Fruit fly (Drosophila melanogaster) whole organism, embryonic: ENCODE data around the gene CG3009.

Experiments
- BEAF-32 ChIP-seq: fragments of 200-800 bp; sonication (Bioruptor generic); optimal IDR thresholded peaks from 3 replicates; lab custom pipeline; 2017; ENCODE audit warnings: missing biosample characterization, missing genetic modification characterization, mild to moderate bottlenecking, moderate library complexity, missing genetic modification reagents
- Bgb ChIP-seq: fragments of 200-800 bp; sonication (Bioruptor generic); IDR thresholded peaks from 2 replicates; pipeline ENCODE4 v1.3.6; 2022; ENCODE audit warnings: missing biosample characterization, missing genetic modification characterization; ENCODE audit not compliant: partially characterized antibody
- BtbVII ChIP-seq: fragments of 200-800 bp; sonication (Bioruptor generic); optimal IDR thresholded peaks from 3 replicates; lab custom pipeline; 2017; ENCODE audit warnings: missing biosample characterization, mild to moderate bottlenecking, missing genetic modification characterization
- Bteb2 ChIP-seq: fragments of 200-800 bp; sonication (Bioruptor generic); optimal IDR thresholded peaks from 2 replicates; lab custom pipeline; 2016; ENCODE audit warnings: missing biosample characterization, missing genetic modification characterization
- CG10654 ChIP-seq: fragments of 200-800 bp; sonication (Bioruptor generic); optimal IDR thresholded peaks from 2 replicates; lab custom pipeline; 2016; ENCODE audit warnings: missing biosample characterization, missing genetic modification characterization
- CG11085 ChIP-seq: fragments of 200-800 bp; sonication (Bioruptor generic); IDR thresholded peaks from 2 replicates; pipeline ENCODE4 v1.3.6; 2022; ENCODE audit warnings: missing biosample characterization, missing genetic modification characterization
- CG12071 ChIP-seq: fragments of 200-800 bp; sonication (Bioruptor generic); optimal IDR thresholded peaks from 3 replicates; lab custom pipeline; 2018; ENCODE audit warnings: missing biosample characterization, mild to moderate bottlenecking, missing genetic modification characterization
- CG13296 ChIP-seq: fragments of 200-800 bp; sonication (Bioruptor generic); optimal IDR thresholded peaks from 3 replicates; lab custom pipeline; 2018; ENCODE audit warnings: missing biosample characterization, mild to moderate bottlenecking, missing genetic modification characterization
- CG15011 ChIP-seq: fragments of 200-800 bp; sonication (Bioruptor generic); optimal IDR thresholded peaks from 3 replicates; lab custom pipeline; 2018; ENCODE audit warnings: missing biosample characterization, mild to moderate bottlenecking, missing genetic modification characterization
- CG17829 ChIP-seq: fragments of 200-800 bp; optimal IDR thresholded peaks from 2 replicates; lab custom pipeline; 2019; ENCODE audit warnings: missing biosample characterization, mild to moderate bottlenecking, missing genetic modification characterization, moderate library complexity
- CG3065 ChIP-seq: fragments of 200-800 bp; sonication (Bioruptor generic); optimal IDR thresholded peaks from 2 replicates; lab custom pipeline; 2016; ENCODE audit warnings: missing biosample characterization, missing genetic modification characterization
- CG4707 ChIP-seq: fragments of 200-800 bp; sonication (Bioruptor generic); optimal IDR thresholded peaks from 2 replicates; lab custom pipeline; 2018; ENCODE audit warnings: missing biosample characterization, mild to moderate bottlenecking, missing genetic modification characterization, moderate library complexity
- CG5245 ChIP-seq: fragments of 200-800 bp; sonication (Bioruptor generic); optimal IDR thresholded peaks from 3 replicates; lab custom pipeline; 2016; ENCODE audit warnings: missing biosample characterization, missing genetic modification characterization
- CG6654 ChIP-seq: fragments of 200-800 bp; sonication (Bioruptor generic); optimal IDR thresholded peaks from 2 replicates; lab custom pipeline; 2017; ENCODE audit warnings: missing biosample characterization, mild to moderate bottlenecking, missing genetic modification characterization
- CG6813 ChIP-seq: fragments of 200-800 bp; sonication (Bioruptor generic); optimal IDR thresholded peaks from 2 replicates; lab custom pipeline; 2017; ENCODE audit warnings: missing biosample characterization, missing genetic modification characterization, mild to moderate bottlenecking, moderate library complexity, missing genetic modification reagents
- CG7372 ChIP-seq: fragments of 200-800 bp; sonication (Bioruptor generic); IDR thresholded peaks from 2 replicates; pipeline ENCODE4 v1.3.6; 2022; ENCODE audit warnings: missing biosample characterization, missing genetic modification characterization
- CG8388 ChIP-seq: fragments of 200-800 bp; sonication (Bioruptor generic); optimal IDR thresholded peaks from 2 replicates; lab custom pipeline; 2019; ENCODE audit warnings: missing biosample characterization, mild to moderate bottlenecking, missing genetic modification characterization, moderate library complexity
- CG8924 ChIP-seq: fragments of 200-800 bp; optimal IDR thresholded peaks from 3 replicates; lab custom pipeline; 2019; ENCODE audit warnings: missing biosample characterization, mild to moderate bottlenecking, missing genetic modification characterization, moderate library complexity
- CG9215 ChIP-seq: fragments of 200-800 bp; sonication (Bioruptor generic); IDR thresholded peaks from 2 replicates; pipeline ENCODE4 v1.3.6; 2022; ENCODE audit warnings: missing biosample characterization, missing genetic modification characterization
- CG9797 ChIP-seq: fragments of 200-800 bp; sonication (Bioruptor generic); optimal IDR thresholded peaks from 3 replicates; lab custom pipeline; 2018; ENCODE audit warnings: missing biosample characterization, mild to moderate bottlenecking, missing genetic modification characterization
- D ChIP-seq, 2 experiments: fragments of 200-800 bp in 1 of 2; fragments of >200 bp in 1 of 2; sonication (Bioruptor generic) in 1 of 2; optimal IDR thresholded peaks; 2 replicates in 1 of 2; 3 replicates in 1 of 2; lab custom pipeline; 2017; ENCODE audit warnings: mild to moderate bottlenecking in 1 of 2, missing biosample characterization in 1 of 2, missing genetic modification characterization in 1 of 2, missing genetic modification reagents in 1 of 2
- Dp ChIP-seq: fragments of 200-800 bp; sonication (Bioruptor generic); optimal IDR thresholded peaks from 2 replicates; lab custom pipeline; 2018; ENCODE audit warnings: missing biosample characterization, mild to moderate bottlenecking, missing genetic modification characterization, moderate library complexity
- Kr ChIP-seq: fragments of 200-800 bp; sonication (Bioruptor generic); optimal IDR thresholded peaks from 2 replicates; lab custom pipeline; 2017; ENCODE audit warnings: missing biosample characterization, mild to moderate bottlenecking, missing genetic modification characterization
- Lhr ChIP-seq: fragments of 200-800 bp; sonication (Bioruptor generic); optimal IDR thresholded peaks from 3 replicates; lab custom pipeline; 2017; ENCODE audit warnings: mild to moderate bottlenecking, missing biosample characterization, missing genetic modification reagents, missing genetic modification characterization
- MTF-1 ChIP-seq: fragments of 200-800 bp; sonication (Bioruptor generic); optimal IDR thresholded peaks from 2 replicates; lab custom pipeline; 2018; ENCODE audit warnings: missing biosample characterization, mild to moderate bottlenecking, missing genetic modification characterization, borderline replicate concordance
- Scr ChIP-seq: fragments of 200-800 bp; sonication (Bioruptor generic); IDR thresholded peaks from 2 replicates; pipeline ENCODE4 v1.3.6; 2022; ENCODE audit warnings: missing biosample characterization, missing genetic modification characterization; ENCODE audit not compliant: partially characterized antibody
- ac ChIP-seq: fragments of 200-800 bp; sonication (Bioruptor generic); optimal IDR thresholded peaks from 3 replicates; lab custom pipeline; 2017; ENCODE audit warnings: missing biosample characterization, mild to moderate bottlenecking, missing genetic modification characterization
- ase ChIP-seq: fragments of 200-800 bp; sonication (Bioruptor generic); IDR thresholded peaks from 3 replicates; pipeline ENCODE4 v1.3.6; 2022; ENCODE audit warnings: missing biosample characterization, missing genetic modification characterization
- bbx ChIP-seq: fragments of 200-800 bp; sonication (Bioruptor generic); IDR thresholded peaks from 2 replicates; pipeline ENCODE4 v1.3.6; 2022; ENCODE audit warnings: missing biosample characterization, missing genetic modification characterization; ENCODE audit not compliant: partially characterized antibody
- btn ChIP-seq: fragments of 200-800 bp; sonication (Bioruptor generic); optimal IDR thresholded peaks from 2 replicates; lab custom pipeline; 2016; ENCODE audit warnings: missing biosample characterization, missing genetic modification characterization
- chinmo ChIP-seq: fragments of 200-800 bp; sonication (Bioruptor generic); IDR thresholded peaks from 4 replicates; pipeline ENCODE4 v1.3.6; 2022; ENCODE audit warnings: missing biosample characterization, missing genetic modification characterization; ENCODE audit not compliant: partially characterized antibody
- ci ChIP-seq: fragments of 200-800 bp; sonication (Bioruptor generic); IDR thresholded peaks from 3 replicates; pipeline ENCODE4 v1.3.6; 2022; ENCODE audit warnings: missing biosample characterization, missing genetic modification characterization
- crc ChIP-seq: fragments of 200-800 bp; sonication (Bioruptor generic); optimal IDR thresholded peaks from 2 replicates; lab custom pipeline; 2016; ENCODE audit warnings: missing biosample characterization, missing genetic modification characterization
- dan ChIP-seq: fragments of 200-800 bp; sonication (Bioruptor generic); IDR thresholded peaks from 2 replicates; pipeline ENCODE4 v1.3.6; 2022; ENCODE audit warnings: missing biosample characterization, missing genetic modification characterization
- gem ChIP-seq: fragments of 200-800 bp; sonication (Bioruptor generic); optimal IDR thresholded peaks from 2 replicates; lab custom pipeline; 2019; ENCODE audit warnings: missing biosample characterization, mild to moderate bottlenecking, missing genetic modification characterization, moderate library complexity
- grau ChIP-seq: fragments of 200-800 bp; optimal IDR thresholded peaks from 3 replicates; lab custom pipeline; 2019; ENCODE audit warnings: missing biosample characterization, mild to moderate bottlenecking, missing genetic modification characterization, moderate library complexity
- hkb ChIP-seq, 2 experiments: fragments of 200-800 bp in 1 of 2; fragments of >200 bp in 1 of 2; sonication (Bioruptor generic) in 1 of 2; IDR thresholded peaks in 1 of 2; optimal IDR thresholded peaks in 1 of 2; 2 replicates each; pipeline versions ENCODE4 v1.3.6 to Lab custom; 2017 to 2022; ENCODE audit warnings: missing biosample characterization in 1 of 2, missing genetic modification characterization in 1 of 2
- ken ChIP-seq: fragments of 200-800 bp; sonication (Bioruptor generic); IDR thresholded peaks from 3 replicates; pipeline ENCODE4 v1.3.6; 2022; ENCODE audit warnings: missing biosample characterization, missing genetic modification characterization
- lmd ChIP-seq: fragments of 200-800 bp; sonication (Bioruptor generic); IDR thresholded peaks from 2 replicates; pipeline ENCODE4 v1.3.6; 2022; ENCODE audit warnings: missing biosample characterization, missing genetic modification characterization
- nerfin-2 ChIP-seq: fragments of 200-800 bp; sonication (Bioruptor generic); IDR thresholded peaks from 2 replicates; pipeline ENCODE4 v1.3.6; 2022; ENCODE audit warnings: missing biosample characterization, missing genetic modification characterization; ENCODE audit not compliant: partially characterized antibody
- pnt ChIP-seq: fragments of 200-800 bp; sonication (Bioruptor generic); optimal IDR thresholded peaks from 3 replicates; lab custom pipeline; 2016; ENCODE audit warnings: missing biosample characterization, missing genetic modification characterization
- psq ChIP-seq: fragments of 200-800 bp; sonication (Bioruptor generic); optimal IDR thresholded peaks from 2 replicates; lab custom pipeline; 2017; ENCODE audit warnings: missing biosample characterization, missing genetic modification characterization
- slbo ChIP-seq: fragments of 200-800 bp; sonication (Bioruptor generic); IDR thresholded peaks from 2 replicates; pipeline ENCODE4 v1.3.6; 2022; ENCODE audit warnings: missing biosample characterization, missing genetic modification characterization
- slp2 ChIP-seq: fragments of 200-800 bp; sonication (Bioruptor generic); optimal IDR thresholded peaks from 2 replicates; lab custom pipeline; 2016; ENCODE audit warnings: missing biosample characterization, missing genetic modification characterization
- ssp ChIP-seq: fragments of 200-800 bp; sonication (Bioruptor generic); IDR thresholded peaks from 2 replicates; pipeline ENCODE4 v1.3.6; 2022; ENCODE audit warnings: missing biosample characterization, missing genetic modification characterization
- stwl ChIP-seq: fragments of 200-800 bp; sonication (Bioruptor generic); optimal IDR thresholded peaks from 3 replicates; lab custom pipeline; 2018; ENCODE audit warnings: missing biosample characterization, mild to moderate bottlenecking, missing genetic modification characterization, moderate library complexity
- trem ChIP-seq: fragments of 200-800 bp; optimal IDR thresholded peaks from 3 replicates; lab custom pipeline; 2019; ENCODE audit warnings: missing biosample characterization, mild to moderate bottlenecking, missing genetic modification characterization, moderate library complexity
- wdn ChIP-seq: fragments of 200-800 bp; sonication (Bioruptor generic); IDR thresholded peaks from 2 replicates; pipeline ENCODE4 v1.3.6; 2022; ENCODE audit warnings: missing biosample characterization, missing genetic modification characterization
- yki ChIP-seq: fragments of >200 bp; optimal IDR thresholded peaks from 3 replicates; lab custom pipeline; 2018
- zfh2 ChIP-seq: fragments of 200-800 bp; sonication (Bioruptor generic); optimal IDR thresholded peaks from 2 replicates; lab custom pipeline; 2016; ENCODE audit warnings: missing biosample characterization, missing genetic modification characterization

Gene CG3009

dm6 chrX:4686723-4687122 lies 20.2 kb upstream of the CG3009 start, which contains the start of gene Pp2C1 (continued):
- TF ChIP-seq zfh2 (GFP tag; lab: Kevin White, UChicago) = no peak
- peak; percentile 83 for TF ChIP-seq BEAF-32 (GFP tag; lab: Kevin White, UChicago)
- TF ChIP-seq psq = no peak
- TF ChIP-seq slp2 (GFP tag; lab: Kevin White, UChicago) = no peak
- TF ChIP-seq Kr (GFP tag; lab: Kevin White, UChicago) = no peak
- TF ChIP-seq Bteb2 (GFP tag; lab: Kevin White, UChicago) = no peak
- TF ChIP-seq CG8388 (GFP tag; lab: Kevin White, UChicago) = no peak
- no peak for TF ChIP-seq ase (GFP tag; lab: Robert Waterston, UW)
- TF ChIP-seq ci (GFP tag; lab: Robert Waterston, UW) = 0 out of 3 replicates have a peak, but pooled peaks have one; percentile 14
- TF ChIP-seq dan (GFP tag; lab: Robert Waterston, UW) = no peak
- TF ChIP-seq hkb (optimal IDR thresholded peaks at IDR 0.05; lab: Kevin White, UChicago) = no peak
- TF ChIP-seq hkb (GFP tag; IDR thresholded peaks at IDR 0.05; lab: Robert Waterston, UW) = no peak
- no peak for TF ChIP-seq ac
- no peak for TF ChIP-seq CG4707 (GFP tag; lab: Kevin White, UChicago)
- TF ChIP-seq BtbVII (GFP tag; lab: Kevin White, UChicago) = no peak
- peak; percentile 80 for TF ChIP-seq Bgb (GFP tag; lab: Robert Waterston, UW)
- TF ChIP-seq CG15011 (GFP tag; lab: Kevin White, UChicago) = no peak
- no peak for TF ChIP-seq lmd (GFP tag; lab: Robert Waterston, UW)
- TF ChIP-seq yki (lab: Kevin White, UChicago) = no peak
- TF ChIP-seq CG6654 (GFP tag; lab: Kevin White, UChicago) = no peak
- peak; percentile 39 for TF ChIP-seq Dp (GFP tag; lab: Kevin White, UChicago)
- TF ChIP-seq ken (GFP tag; lab: Robert Waterston, UW) = no peak
- peak; percentile 67; the same call in 1 of the 4 replicates for TF ChIP-seq chinmo (GFP tag; lab: Robert Waterston, UW)
- no peak for TF ChIP-seq wdn (GFP tag; lab: Robert Waterston, UW)
- TF ChIP-seq CG9797 (GFP tag; lab: Kevin White, UChicago) = peak; percentile 61
- TF ChIP-seq btn (GFP tag; lab: Kevin White, UChicago) = no peak
- peak; percentile 79 for TF ChIP-seq stwl (tag; lab: Kevin White, UChicago)
- no peak for TF ChIP-seq CG13296 (GFP tag; lab: Kevin White, UChicago)
- peak; percentile 4 for TF ChIP-seq Lhr (GFP tag; lab: Kevin White, UChicago)
- TF ChIP-seq grau (tag; lab: Kevin White, UChicago) = no peak
- TF ChIP-seq ssp = 0 out of 2 replicates have a peak, but pooled peaks have one; percentile 18
- TF ChIP-seq CG12071 (GFP tag; lab: Kevin White, UChicago) = no peak
- TF ChIP-seq slbo = no peak
- no peak for TF ChIP-seq CG5245 (GFP tag; lab: Kevin White, UChicago)
- TF ChIP-seq CG7372 (GFP tag; lab: Robert Waterston, UW) = no peak
- TF ChIP-seq CG6813 (GFP tag; lab: Kevin White, UChicago) = no peak
- TF ChIP-seq CG9215 = no peak
- TF ChIP-seq pnt (GFP tag; lab: Kevin White, UChicago) = no peak
- peak; percentile 68; the same call in 1 of the 2 replicates for TF ChIP-seq nerfin-2 (GFP tag; lab: Robert Waterston, UW)
- TF ChIP-seq CG8924 (tag; lab: Kevin White, UChicago) = no peak
- TF ChIP-seq gem (tag; lab: Kevin White, UChicago) = no peak
- no peak for TF ChIP-seq MTF-1 (GFP tag; lab: Kevin White, UChicago)
- peak; percentile 35 for TF ChIP-seq trem (tag; lab: Kevin White, UChicago)
- TF ChIP-seq crc (GFP tag; lab: Kevin White, UChicago) = no peak
- no peak for TF ChIP-seq CG11085
- TF ChIP-seq CG10654 (GFP tag; lab: Kevin White, UChicago) = no peak
- peak; percentile 85 for TF ChIP-seq bbx (GFP tag; lab: Robert Waterston, UW)
- TF ChIP-seq Scr = peak; percentile 77
- no peak for TF ChIP-seq CG17829 (tag; lab: Kevin White, UChicago)
- TF ChIP-seq CG3065 (GFP tag; lab: Kevin White, UChicago) = no peak
- TF ChIP-seq D (optimal IDR thresholded peaks at IDR 0.05; lab: Kevin White, UChicago) = no peak
- no peak for TF ChIP-seq D (GFP tag; optimal IDR thresholded peaks at IDR 0.05; lab: Kevin White, UChicago)
